Worm (Caenorhabditis elegans) whole organism, L2 larva: ENCODE measurements around the gene smim-14.

Source experiments
- ZK546.5 ChIP-seq: sonication (generic microtip); optimal IDR thresholded peaks from 2 replicates; lab custom pipeline; 2017; ENCODE audit warnings: missing biosample characterization, missing genetic modification characterization
- aly-2 ChIP-seq: fragments of 150-350 bp; optimal IDR thresholded peaks from 2 replicates; lab custom pipeline; 2014; ENCODE audit warnings: missing biosample characterization, missing genetic modification characterization
- ama-1 ChIP-seq: fragments of 150-350 bp; optimal IDR thresholded peaks from 2 replicates; lab custom pipeline; 2018; ENCODE audit warnings: inconsistent platforms
- egl-27 ChIP-seq: sonication (generic microtip); optimal IDR thresholded peaks from 3 replicates; lab custom pipeline; 2017; ENCODE audit warnings: missing biosample characterization, missing genetic modification reagents, missing genetic modification characterization
- elt-3 ChIP-seq: sonication (generic microtip); optimal IDR thresholded peaks from 2 replicates; lab custom pipeline; 2017; ENCODE audit warnings: missing biosample characterization, missing genetic modification characterization
- lin-13 ChIP-seq: fragments of 150-350 bp; optimal IDR thresholded peaks from 2 replicates; lab custom pipeline; 2014; ENCODE audit warnings: missing biosample characterization, missing genetic modification reagents, missing genetic modification characterization
- lin-39 ChIP-seq: fragments of 150-350 bp; optimal IDR thresholded peaks from 2 replicates; lab custom pipeline; 2014; ENCODE audit warnings: missing biosample characterization, missing genetic modification reagents, missing genetic modification characterization
- lsy-2 ChIP-seq, 2 experiments: fragments of 150-350 bp in 1 of 2; sonication (generic microtip) in 1 of 2; optimal IDR thresholded peaks; 2 replicates each; lab custom pipeline; 2014 to 2017; ENCODE audit warnings: missing biosample characterization in 2 of 2, missing genetic modification characterization in 2 of 2
- nhr-11 ChIP-seq: fragments of 150-350 bp; optimal IDR thresholded peaks from 2 replicates; lab custom pipeline; 2014; ENCODE audit warnings: missing biosample characterization, missing genetic modification characterization
- nhr-25 ChIP-seq: fragments of 150-350 bp; sonication (generic microtip); optimal IDR thresholded peaks from 3 replicates; lab custom pipeline; 2014; ENCODE audit warnings: missing biosample characterization, missing genetic modification characterization
- sma-3 ChIP-seq: sonication (generic microtip); optimal IDR thresholded peaks from 2 replicates; lab custom pipeline; 2016; ENCODE audit warnings: missing genetic modification reagents, missing genetic modification characterization, missing compliant biosample characterization
- ztf-4 ChIP-seq: fragments of 150-350 bp; optimal IDR thresholded peaks from 2 replicates; lab custom pipeline; 2014; ENCODE audit warnings: missing biosample characterization, missing genetic modification characterization

DNA sequence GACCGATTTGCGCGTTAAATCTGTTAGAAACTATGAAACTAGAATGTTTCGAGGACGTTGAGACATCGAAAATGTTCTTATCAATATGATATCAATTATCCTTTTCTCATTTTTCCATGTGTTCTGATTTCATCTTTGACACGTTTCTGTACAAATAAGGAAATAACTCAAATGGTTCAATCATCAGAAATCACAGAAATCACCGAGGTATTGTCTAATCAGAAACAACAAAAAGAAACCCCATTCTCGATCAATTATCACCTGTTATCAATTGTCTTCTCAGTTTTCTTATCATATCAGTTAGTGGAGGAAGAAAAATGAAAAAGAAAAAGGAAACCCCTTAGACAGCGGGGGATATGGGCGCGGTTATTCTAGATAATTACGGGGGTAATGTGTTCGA lies 34.4 kb downstream of the smim-14 start:
- peak; percentile 41 for TF ChIP-seq sma-3
- TF ChIP-seq egl-27 (tag; lab: Kevin White, UChicago) = peak; percentile 44
- TF ChIP-seq aly-2 (tag; lab: Kevin White, UChicago) = no peak
- TF ChIP-seq ztf-4 = no peak
- TF ChIP-seq ZK546.5 = no peak
- no peak for TF ChIP-seq nhr-11 (tag; lab: Kevin White, UChicago)
- TF ChIP-seq lin-39 (tag; lab: Kevin White, UChicago) = no peak
- TF ChIP-seq lin-13 (GFP tag; lab: Kevin White, UChicago) = no peak
- TF ChIP-seq lsy-2 (tag; optimal IDR thresholded peaks at IDR 0.05; lab: Kevin White, UChicago) = no peak
- peak; percentile 34 for TF ChIP-seq nhr-25 (tag; lab: Kevin White, UChicago)
- TF ChIP-seq ama-1 (lab: Kevin White, UChicago) = no peak
- no peak for TF ChIP-seq elt-3
